Worm (Caenorhabditis elegans): ENCODE results near the gene ZK418.13.

- TF ChIP-seq lin-13 (GFP tag; optimal IDR thresholded peaks at IDR 0.05) (no peak), nhr-10 (tag; optimal IDR thresholded peaks at IDR 0.05) (no peak), blmp-1 (tag; optimal IDR thresholded peaks at IDR 0.05; ENCODE audit: insufficient read depth) (no peak), ztf-11 (tag; optimal IDR thresholded peaks at IDR 0.05) (no peak)
Observed at ce11 chrIII:7114952-7115488, 38.7 kb upstream of the ZK418.13 start, which contains the start of gene nhr-10.
